Worm (Caenorhabditis elegans) whole organism, L4 larva: ENCODE results near the gene oig-4.

Experiments used
- aha-1 ChIP-seq: fragments of 150-350 bp; peaks from one replicate; lab custom pipeline; 2014; ENCODE audit warnings: missing biosample characterization, missing genetic modification characterization
- ama-1 ChIP-seq: fragments of 150-350 bp; optimal IDR thresholded peaks from 2 replicates; lab custom pipeline; 2014; ENCODE audit warnings: inconsistent platforms, mixed read lengths
- ceh-28 ChIP-seq: fragments of 150-350 bp; optimal IDR thresholded peaks from 2 replicates; lab custom pipeline; 2014; ENCODE audit warnings: missing biosample characterization, missing genetic modification reagents, missing genetic modification characterization
- ceh-82 ChIP-seq: sonication (generic microtip); optimal IDR thresholded peaks from 2 replicates; lab custom pipeline; 2017; ENCODE audit warnings: missing biosample characterization, missing genetic modification characterization
- mdt-29 ChIP-seq: fragments of 200-800 bp; sonication (Bioruptor generic); IDR thresholded peaks from 2 replicates; pipeline ENCODE4 v1.3.6; 2022; ENCODE audit warnings: missing genetic modification reagents, missing genetic modification characterization, missing compliant biosample characterization
- nhr-102 ChIP-seq: sonication (generic microtip); optimal IDR thresholded peaks from 2 replicates; lab custom pipeline; 2016; ENCODE audit warnings: mild to moderate bottlenecking, missing genetic modification characterization, moderate library complexity, missing compliant biosample characterization
- pha-4 ChIP-seq, 2 experiments: fragments of 150-350 bp in 1 of 2; fragments of 200-800 bp in 1 of 2; sonication (Bioruptor generic) in 1 of 2; IDR thresholded peaks in 1 of 2; optimal IDR thresholded peaks in 1 of 2; 2 replicates each; pipeline versions ENCODE4 v1.3.6 to Lab custom; 2014 to 2022; ENCODE audit warnings: missing genetic modification characterization in 2 of 2, missing genetic modification reagents in 2 of 2, missing biosample characterization in 1 of 2, missing compliant biosample characterization in 1 of 2
- skn-1 ChIP-seq: fragments of 150-350 bp; optimal IDR thresholded peaks from 2 replicates; lab custom pipeline; 2014; ENCODE audit warnings: missing biosample characterization, missing genetic modification characterization

DNA sequence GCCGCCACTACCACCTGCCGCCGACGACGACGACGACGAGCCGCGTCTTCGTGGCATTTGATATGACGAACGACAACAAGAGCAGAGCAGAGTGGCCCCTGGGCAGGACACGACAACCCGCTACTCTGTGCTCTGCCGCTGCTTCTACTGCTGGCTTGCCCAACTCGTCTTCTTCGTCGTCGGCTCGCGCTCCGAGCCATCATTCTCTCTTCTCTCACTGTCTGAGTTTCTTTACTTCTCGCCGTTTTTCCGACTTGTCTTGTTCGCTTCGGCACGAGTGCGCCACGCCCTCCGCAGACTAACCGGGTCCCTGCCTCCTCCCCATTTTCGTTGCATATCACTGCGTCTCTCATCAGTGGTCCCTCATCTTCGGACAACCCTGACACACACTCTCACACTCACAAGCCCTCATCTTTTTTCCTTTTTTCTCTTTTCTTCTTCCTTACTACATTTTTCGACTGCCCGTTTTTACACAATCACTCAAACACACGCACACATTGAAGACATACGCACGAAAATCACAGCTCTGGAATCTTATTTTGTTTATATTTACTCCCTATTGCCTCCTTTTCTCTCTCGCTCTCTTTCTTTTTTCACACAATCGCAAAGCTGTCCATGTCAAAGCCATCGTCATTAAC is 28.8 kb downstream of the oig-4 start:
- TF ChIP-seq pha-4 (GFP tag; IDR thresholded peaks at IDR 0.05; lab: Robert Waterston, UW) (no peak), pha-4 (tag; optimal IDR thresholded peaks at IDR 0.05; lab: Kevin White, UChicago) (no peak), ceh-82 (tag; lab: Kevin White, UChicago) (no peak), skn-1 (tag; lab: Kevin White, UChicago) (no peak), nhr-102 (tag; lab: Kevin White, UChicago) (no peak), ama-1 (lab: Kevin White, UChicago) (no peak), aha-1 (tag; lab: Kevin White, UChicago) (peak; percentile 85), mdt-29 (no peak), ceh-28 (tag; lab: Kevin White, UChicago) (no peak)
